Worm (Caenorhabditis elegans): ENCODE results near the gene slfl-4.
"Not testable (repeated sequence)": the region's sequence is repeated elsewhere in the genome, so short reads cannot be mapped to it uniquely, and the experiment has no call there.

slfl-4 gene

DNA sequence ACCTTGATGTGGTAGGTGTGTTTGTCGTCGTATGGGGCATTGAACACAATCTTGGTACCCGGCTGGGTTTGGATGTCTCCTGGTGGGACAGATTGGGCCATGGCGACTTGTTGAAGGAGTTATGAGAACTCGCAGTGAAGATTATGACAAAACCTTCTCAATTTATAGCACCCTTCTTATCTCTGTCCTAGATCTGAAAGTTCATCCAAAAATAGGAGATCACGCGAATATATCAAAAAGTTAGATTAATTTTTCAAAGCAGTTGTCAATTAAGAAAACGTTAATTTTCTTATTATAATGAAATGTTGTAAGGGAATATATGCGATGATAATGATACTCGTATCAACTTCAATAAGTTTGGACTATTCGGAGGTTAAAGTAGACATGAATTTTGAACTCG lies 20.9 kb downstream of the slfl-4 start, which contains the start of gene msp-51:
msp-51 (minus strand) TSS at position 101 of the 400 bp plus-strand sequence.
- TF ChIP-seq lir-1 (GFP tag; conservative IDR thresholded peaks at IDR 0.05); ets-4 (GFP tag; optimal IDR thresholded peaks at IDR 0.05); egl-44 (GFP tag; IDR thresholded peaks at IDR 0.05): not testable (repeated sequence)

DNA sequence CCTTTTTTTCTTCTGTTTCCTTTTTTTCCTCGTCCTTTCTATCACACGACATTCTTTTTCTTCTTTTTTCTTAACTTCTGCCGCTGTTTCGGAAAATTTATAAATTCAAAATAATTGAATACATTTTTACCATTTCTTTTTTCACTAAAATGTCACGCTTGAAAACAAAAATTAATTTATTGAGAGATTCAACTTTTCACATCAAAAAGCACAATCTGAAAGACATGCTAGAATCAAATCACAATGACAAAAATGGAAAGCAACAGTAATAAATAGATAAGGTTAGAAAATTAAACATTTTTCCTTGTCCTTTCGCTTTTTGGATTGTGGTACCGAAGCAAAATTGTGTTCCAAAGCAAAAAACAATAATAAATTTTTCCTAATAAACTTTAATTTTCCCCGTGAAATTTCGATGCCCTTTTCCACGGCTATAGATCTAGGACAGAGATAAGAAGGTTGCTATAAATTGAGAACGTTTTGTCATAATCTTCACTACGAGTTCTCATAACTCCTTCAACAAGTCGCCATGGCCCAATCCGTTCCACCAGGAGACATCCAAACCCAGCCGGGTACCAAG lies 23.2 kb downstream of the slfl-4 start, which contains the start of the genes ZK354.6 and msp-113:
ZK354.6 (minus strand) TSS at position 101 of the 577 bp plus-strand sequence.
msp-113 (plus strand) TSS at position 527 of the 577 bp plus-strand sequence.
- TF ChIP-seq B0336.3 (GFP tag; IDR thresholded peaks at IDR 0.05) (no peak), die-1 (tag; optimal IDR thresholded peaks at IDR 0.05) (no peak), sptf-2 (GFP tag; optimal IDR thresholded peaks at IDR 0.05) (no peak), pbrm-1 (GFP tag; IDR thresholded peaks at IDR 0.05) (no peak), ZK185.1 (tag; optimal IDR thresholded peaks at IDR 0.05; ENCODE audit: poor library complexity, severe bottlenecking) (no peak), snpc-3.4 (tag; optimal IDR thresholded peaks at IDR 0.05) (no peak), somi-1 (GFP tag; optimal IDR thresholded peaks at IDR 0.05) (no peak), lin-26 (GFP tag; IDR thresholded peaks at IDR 0.05) (no peak), Y67H2A.10 (GFP tag; conservative IDR thresholded peaks at IDR 0.05) (no peak), sea-2 (GFP tag; IDR thresholded peaks at IDR 0.05) (no peak), unc-62 (GFP tag; optimal IDR thresholded peaks at IDR 0.05) (no peak), T07F8.4 (tag; optimal IDR thresholded peaks at IDR 0.05) (no peak), let-526 (GFP tag; IDR thresholded peaks at IDR 0.05) (no peak), F37B4.10 (GFP tag; IDR thresholded peaks at IDR 0.05) (no peak), lsy-27 (tag; optimal IDR thresholded peaks at IDR 0.05; ENCODE audit: borderline replicate concordance, insufficient read depth) (no peak)

ce11 chrIV:5299138-5299537 lies 24.8 kb downstream of the slfl-4 start:
- TF ChIP-seq Y53F4B.3 (GFP tag; IDR thresholded peaks at IDR 0.05) = peak; percentile 58; the same call in 1 of the 2 replicates
- TF ChIP-seq egrh-3 (GFP tag; IDR thresholded peaks at IDR 0.05) = peak; percentile 70

- TF ChIP-seq ztf-25 (GFP tag; IDR thresholded peaks at IDR 0.05) (no peak), ceh-40 (GFP tag; IDR thresholded peaks at IDR 0.05) (no peak), ZK185.1 (tag; optimal IDR thresholded peaks at IDR 0.05; ENCODE audit: poor library complexity, severe bottlenecking) (no peak), egrh-3 (GFP tag; IDR thresholded peaks at IDR 0.05) (no peak), ztf-18 (tag; optimal IDR thresholded peaks at IDR 0.05) (no peak), F33H1.4 (GFP tag; IDR thresholded peaks at IDR 0.05) (no peak), mes-4 (tag; optimal IDR thresholded peaks at IDR 0.05) (no peak), K11D2.4 (GFP tag; IDR thresholded peaks at IDR 0.05) (no peak), ztf-26 (tag; optimal IDR thresholded peaks at IDR 0.05) (no peak)
Observed at ce11 chrIV:5303030-5303429, 28.7 kb downstream of the slfl-4 start, which contains the start of gene ZK354.7. Gene ZK354.7 (minus strand): TSS chrIV:5303130.

DNA sequence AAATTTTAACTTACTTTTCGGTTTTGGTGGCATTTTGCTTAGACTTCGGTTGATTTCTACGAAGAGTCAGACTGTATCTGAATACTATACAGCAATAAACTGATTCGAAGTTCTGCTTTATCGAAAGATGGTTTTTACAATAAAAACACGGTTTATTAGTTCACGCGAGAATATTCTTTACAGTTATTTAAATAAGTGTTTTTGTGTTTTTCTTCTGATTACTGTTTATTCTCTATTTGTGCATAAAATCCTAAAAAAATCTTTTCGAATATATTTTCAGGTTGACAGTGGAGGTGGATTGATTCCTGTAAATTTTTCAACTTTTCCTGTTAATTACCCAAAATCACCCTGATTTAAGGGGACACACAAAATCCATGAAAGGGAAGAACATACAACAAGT lies 31.7 kb downstream of the slfl-4 start, which contains the start of gene ZK354.8:
ZK354.8 (minus strand) TSS at position 101 of the 400 bp plus-strand sequence.
- no peak for TF ChIP-seq K11D2.4 (GFP tag; IDR thresholded peaks at IDR 0.05)
- no peak for TF ChIP-seq madf-8 (GFP tag; conservative IDR thresholded peaks at IDR 0.05)
- no peak for TF ChIP-seq madf-6 (GFP tag; IDR thresholded peaks at IDR 0.05)
